Worm (Caenorhabditis elegans) whole organism, young adult: ENCODE data around the gene Y42H9AR.5.
"Not testable (repeated sequence)": the region's sequence is repeated elsewhere in the genome, so short reads cannot be mapped to it uniquely, and the experiment has no call there.

Experiments
- B0261.1 ChIP-seq: sonication (generic microtip); optimal IDR thresholded peaks from 2 replicates; lab custom pipeline; 2016; ENCODE audit warnings: mild to moderate bottlenecking, missing genetic modification characterization, moderate library complexity, missing compliant biosample characterization
- C06A6.2 ChIP-seq: fragments of 200-800 bp; sonication (Bioruptor generic); conservative IDR thresholded peaks from 2 replicates; pipeline ENCODE4 v1.3.6; 2022; ENCODE audit warnings: missing genetic modification characterization, missing compliant biosample characterization
- F55B11.4 ChIP-seq: sonication (generic microtip); optimal IDR thresholded peaks from 2 replicates; lab custom pipeline; 2016; ENCODE audit warnings: missing compliant biosample characterization, missing genetic modification characterization, borderline replicate concordance; ENCODE audit not compliant: insufficient read depth
- K11D2.4 ChIP-seq: fragments of 200-800 bp; sonication (Bioruptor generic); IDR thresholded peaks from 2 replicates; pipeline ENCODE4 v1.3.6; 2022; ENCODE audit warnings: missing genetic modification reagents, missing genetic modification characterization, missing compliant biosample characterization
- K12H6.12 ChIP-seq: fragments of 200-800 bp; sonication (Bioruptor generic); optimal IDR thresholded peaks from 2 replicates; lab custom pipeline; 2018; ENCODE audit warnings: mild to moderate bottlenecking, missing genetic modification characterization, missing compliant biosample characterization
- T26A5.8 ChIP-seq: sonication (generic microtip); optimal IDR thresholded peaks from 2 replicates; lab custom pipeline; 2016; ENCODE audit warnings: missing genetic modification characterization, missing compliant biosample characterization
- Y53G8AR.9 ChIP-seq: fragments of 200-800 bp; sonication (Bioruptor generic); conservative IDR thresholded peaks from 2 replicates; pipeline ENCODE4 v1.3.6; 2022; ENCODE audit warnings: missing genetic modification reagents, missing genetic modification characterization, missing compliant biosample characterization
- ZK185.1 ChIP-seq: sonication (generic microtip); optimal IDR thresholded peaks from 2 replicates; lab custom pipeline; 2016; ENCODE audit warnings: mild to moderate bottlenecking, missing genetic modification characterization, missing compliant biosample characterization; ENCODE audit not compliant: poor library complexity, severe bottlenecking
- akir-1 ChIP-seq: fragments of 200-800 bp; sonication (Bioruptor generic); optimal IDR thresholded peaks from 2 replicates; lab custom pipeline; 2018; ENCODE audit warnings: mild to moderate bottlenecking, missing genetic modification characterization, moderate library complexity, missing compliant biosample characterization
- atf-7 ChIP-seq: sonication (generic microtip); optimal IDR thresholded peaks from 2 replicates; lab custom pipeline; 2017; ENCODE audit warnings: mild to moderate bottlenecking, missing genetic modification characterization, missing compliant biosample characterization
- ceh-91 ChIP-seq: fragments of 200-800 bp; sonication (Bioruptor generic); IDR thresholded peaks from 2 replicates; pipeline ENCODE4 v1.3.6; 2022; ENCODE audit warnings: missing genetic modification reagents, missing genetic modification characterization, missing compliant biosample characterization
- egl-18 ChIP-seq: fragments of 200-800 bp; sonication (Bioruptor generic); IDR thresholded peaks from 2 replicates; pipeline ENCODE4 v1.3.6; 2022; ENCODE audit warnings: missing genetic modification reagents, missing genetic modification characterization, missing compliant biosample characterization
- egl-44 ChIP-seq: fragments of 200-800 bp; sonication (Bioruptor generic); IDR thresholded peaks from 2 replicates; pipeline ENCODE4 v1.3.6; 2022; ENCODE audit warnings: missing genetic modification reagents, missing genetic modification characterization, missing compliant biosample characterization
- egrh-3 ChIP-seq: fragments of 200-800 bp; sonication (Bioruptor generic); IDR thresholded peaks from 2 replicates; pipeline ENCODE4 v1.3.6; 2022; ENCODE audit warnings: missing genetic modification reagents, missing genetic modification characterization, missing compliant biosample characterization
- him-1 ChIP-seq: sonication (generic microtip); optimal IDR thresholded peaks from 2 replicates; lab custom pipeline; 2016; ENCODE audit warnings: missing genotype, missing genetic modification reagents, missing genetic modification characterization, missing compliant biosample characterization
- hmg-1.2 ChIP-seq: fragments of 200-800 bp; sonication (Bioruptor generic); IDR thresholded peaks from 2 replicates; pipeline ENCODE4 v1.3.6; 2022; ENCODE audit warnings: missing genetic modification reagents, missing genetic modification characterization, missing compliant biosample characterization
- hmg-20 ChIP-seq: fragments of 200-800 bp; sonication (Bioruptor generic); IDR thresholded peaks from 2 replicates; pipeline ENCODE4 v1.3.6; 2022; ENCODE audit warnings: missing genetic modification reagents, missing genetic modification characterization, missing compliant biosample characterization
- let-607 ChIP-seq, 2 experiments: fragments of 200-800 bp in 1 of 2; sonication (Bioruptor generic) in 1 of 2; sonication (generic microtip) in 1 of 2; optimal IDR thresholded peaks; 2 replicates each; lab custom pipeline; 2016 to 2018; ENCODE audit warnings: mild to moderate bottlenecking in 2 of 2, missing compliant biosample characterization in 2 of 2, missing genetic modification characterization in 2 of 2, moderate library complexity in 2 of 2, missing genotype in 1 of 2
- lin-26 ChIP-seq: fragments of 200-800 bp; sonication (Bioruptor generic); IDR thresholded peaks from 2 replicates; pipeline ENCODE4 v1.3.6; 2022; ENCODE audit warnings: missing genetic modification reagents, missing genetic modification characterization, missing compliant biosample characterization
- lin-40 ChIP-seq: sonication (generic microtip); optimal IDR thresholded peaks from 2 replicates; lab custom pipeline; 2016; ENCODE audit warnings: missing genetic modification characterization, mild to moderate bottlenecking, missing compliant biosample characterization, missing genotype, missing genetic modification reagents
- lir-1 ChIP-seq: fragments of 200-800 bp; sonication (Bioruptor generic); conservative IDR thresholded peaks from 2 replicates; pipeline ENCODE4 v1.3.6; 2022; ENCODE audit warnings: missing genetic modification reagents, missing genetic modification characterization, missing compliant biosample characterization
- lsl-1 ChIP-seq: fragments of 200-800 bp; sonication (Bioruptor generic); optimal IDR thresholded peaks from 2 replicates; lab custom pipeline; 2018; ENCODE audit warnings: mild to moderate bottlenecking, missing genetic modification characterization, moderate library complexity, missing compliant biosample characterization
- madf-8 ChIP-seq: fragments of 200-800 bp; sonication (Bioruptor generic); conservative IDR thresholded peaks from 2 replicates; pipeline ENCODE4 v1.3.6; 2022; ENCODE audit warnings: missing genetic modification reagents, missing genetic modification characterization, missing compliant biosample characterization
- mxl-1 ChIP-seq: sonication (generic microtip); optimal IDR thresholded peaks from 2 replicates; lab custom pipeline; 2016; ENCODE audit warnings: missing genetic modification characterization, missing compliant biosample characterization
- rcor-1 ChIP-seq: fragments of 200-800 bp; sonication (Bioruptor generic); IDR thresholded peaks from 2 replicates; pipeline ENCODE4 v1.3.6; 2022; ENCODE audit warnings: missing genetic modification reagents, missing genetic modification characterization, missing compliant biosample characterization
- rpc-1 ChIP-seq, 2 experiments: fragments of 150-350 bp in 1 of 2; sonication (generic microtip) in 1 of 2; optimal IDR thresholded peaks; 2 replicates each; lab custom pipeline; 2014 to 2018; ENCODE audit warnings: missing biosample characterization in 1 of 2, missing genetic modification characterization in 1 of 2, missing genetic modification reagents in 1 of 2, missing genotype in 1 of 2
- snpc-1.3 ChIP-seq: sonication (generic microtip); optimal IDR thresholded peaks from 2 replicates; lab custom pipeline; 2017; ENCODE audit warnings: missing genetic modification characterization, mild to moderate bottlenecking, missing compliant biosample characterization, antibody characterized with exemption, moderate library complexity, missing genotype, missing genetic modification reagents; ENCODE audit not compliant: insufficient read depth
- snpc-3.4 ChIP-seq: sonication (generic microtip); optimal IDR thresholded peaks from 2 replicates; lab custom pipeline; 2017; ENCODE audit warnings: missing genetic modification characterization, mild to moderate bottlenecking, missing compliant biosample characterization, antibody characterized with exemption, moderate library complexity, missing genotype, missing genetic modification reagents
- tbp1 ChIP-seq: fragments of 200-800 bp; sonication (Bioruptor generic); optimal IDR thresholded peaks from 2 replicates; lab custom pipeline; 2018; ENCODE audit warnings: mild to moderate bottlenecking, missing genetic modification characterization, missing compliant biosample characterization
- unc-130 ChIP-seq: sonication (generic microtip); optimal IDR thresholded peaks from 2 replicates; lab custom pipeline; 2016; ENCODE audit warnings: missing genetic modification reagents, missing genetic modification characterization, missing compliant biosample characterization
- ztf-26 ChIP-seq: sonication (generic microtip); optimal IDR thresholded peaks from 2 replicates; lab custom pipeline; 2017; ENCODE audit warnings: missing genetic modification characterization, missing compliant biosample characterization
- ztf-6 ChIP-seq: fragments of 200-800 bp; sonication (Bioruptor generic); IDR thresholded peaks from 2 replicates; pipeline ENCODE4 v1.3.6; 2022; ENCODE audit warnings: missing genetic modification reagents, missing genetic modification characterization, missing compliant biosample characterization

Gene Y42H9AR.5

ce11 chrIV:8113161-8113560 is 10.8 kb downstream of the Y42H9AR.5 start, which contains the start of gene Y42H9AR.1:
Gene Y42H9AR.1 (plus strand): TSS chrIV:8113393.
- no peak for TF ChIP-seq akir-1
- no peak for TF ChIP-seq lir-1 (GFP tag; lab: Robert Waterston, UW)
- no peak for TF ChIP-seq ceh-91 (GFP tag; lab: Robert Waterston, UW)
- peak; percentile 86 to 93 for TF ChIP-seq let-607 (tag; optimal IDR thresholded peaks at IDR 0.05; lab: Kevin White, UChicago)
- TF ChIP-seq mxl-1 (tag; lab: Kevin White, UChicago): no peak
- peak; percentile 42 for TF ChIP-seq snpc-1.3
- TF ChIP-seq ZK185.1: no peak
- TF ChIP-seq unc-130 (GFP tag; lab: Kevin White, UChicago): no peak
- TF ChIP-seq atf-7 (tag; lab: Kevin White, UChicago): no peak
- no peak for TF ChIP-seq hmg-20 (GFP tag; lab: Robert Waterston, UW)

- TF ChIP-seq egrh-3 (GFP tag; lab: Robert Waterston, UW): 0 out of 2 replicates have a peak, but pooled peaks have one; percentile 13
- TF ChIP-seq rcor-1 (GFP tag; lab: Robert Waterston, UW): no peak
- no peak for TF ChIP-seq K12H6.12 (tag; lab: Kevin White, UChicago)
These were observed 12.2 kb downstream of the Y42H9AR.5 start for ce11 chrIV:8114535-8114934.

ce11 chrIV:8115462-8115861 is 13.1 kb downstream of the Y42H9AR.5 start, which contains the start of gene irld-8:
Gene irld-8 (plus strand): TSS chrIV:8115762.
- TF ChIP-seq B0261.1 (tag; lab: Kevin White, UChicago) (no peak), lin-26 (no peak), T26A5.8 (tag; lab: Kevin White, UChicago) (no peak), K11D2.4 (GFP tag; lab: Robert Waterston, UW) (no peak), egl-18 (GFP tag; lab: Robert Waterston, UW) (no peak), madf-8 (no peak), him-1 (no peak), Y53G8AR.9 (GFP tag; lab: Robert Waterston, UW) (no peak), C06A6.2 (GFP tag; lab: Robert Waterston, UW) (no peak), snpc-3.4 (tag; lab: Kevin White, UChicago) (no peak), F55B11.4 (tag; lab: Kevin White, UChicago) (no peak)
- TF ChIP-seq, all 124 proteins: peak for 0

- TF ChIP-seq lsl-1 (no peak), ztf-26 (tag; lab: Kevin White, UChicago) (no peak), madf-8 (no peak), egl-44 (GFP tag; lab: Robert Waterston, UW) (no peak)
These were observed 16.5 kb downstream of the Y42H9AR.5 start, which contains the start of gene F42G8.8 for ce11 chrIV:8118790-8119189. Gene F42G8.8 (plus strand): TSS chrIV:8119090.

- not testable (repeated sequence) for TF ChIP-seq ZK185.1; lin-40; ztf-6 (GFP tag; lab: Robert Waterston, UW)
These were observed 20.0 kb downstream of the Y42H9AR.5 start, which contains the start of gene erp-44.3 for ce11 chrIV:8122349-8122748. Gene erp-44.3 (plus strand): TSS chrIV:8122649.

ce11 chrIV:8123541-8123940 is 21.2 kb downstream of the Y42H9AR.5 start:
- peak; percentile 65; the same call in 1 of the 2 replicates for TF ChIP-seq lin-26
- peak; percentile 79 for TF ChIP-seq tbp1
- peak; percentile 46 for TF ChIP-seq B0261.1 (tag; lab: Kevin White, UChicago)
- peak; percentile 50 for TF ChIP-seq hmg-1.2 (GFP tag; lab: Robert Waterston, UW)
- TF ChIP-seq rpc-1 (optimal IDR thresholded peaks at IDR 0.05; lab: Kevin White, UChicago): not testable (repeated sequence)
- peak; percentile 27 for TF ChIP-seq rpc-1 (tag; optimal IDR thresholded peaks at IDR 0.05; lab: Kevin White, UChicago)
